Worm (Caenorhabditis elegans): ENCODE results near the gene mbr-1.
A peak's percentile ranks its signal among the peaks of the same experiment; 100 is the strongest.

The mbr-1 gene

DNA sequence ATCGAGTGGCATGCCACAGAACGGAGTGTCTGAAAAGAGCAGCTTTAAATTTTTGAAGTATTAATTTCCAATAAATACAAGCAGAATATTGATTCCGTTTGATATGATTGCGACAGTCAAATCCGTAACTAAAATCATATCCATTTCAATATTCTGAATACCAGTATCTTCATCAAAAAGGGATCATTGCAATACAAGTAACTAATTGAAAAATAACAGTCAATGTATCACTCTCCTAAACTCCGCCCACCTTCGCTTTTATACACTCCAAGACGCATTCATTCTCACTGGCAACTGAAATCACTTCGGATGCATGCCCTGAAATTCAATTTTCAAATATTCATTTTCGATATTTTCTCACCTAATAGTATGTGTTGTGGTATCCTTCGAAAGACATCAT lies 31.5 kb upstream of the mbr-1 start, which contains the start of gene R07A4.3:
R07A4.3 (plus strand) TSS at position 301 of the 400 bp plus-strand sequence.
- no peak for TF ChIP-seq lin-39 (tag; optimal IDR thresholded peaks at IDR 0.05)
- TF ChIP-seq nhr-84 (tag; optimal IDR thresholded peaks at IDR 0.05), result no peak
- no peak for TF ChIP-seq dsc-1 (tag; optimal IDR thresholded peaks at IDR 0.05)
- TF ChIP-seq nhr-20 (tag; optimal IDR thresholded peaks at IDR 0.05), result no peak
- TF ChIP-seq lin-13 (GFP tag; optimal IDR thresholded peaks at IDR 0.05), result no peak
- no peak for TF ChIP-seq nhr-47 (tag; optimal IDR thresholded peaks at IDR 0.05)
- no peak for TF ChIP-seq nhr-237 (tag; optimal IDR thresholded peaks at IDR 0.05)
- no peak for TF ChIP-seq snu-23 (GFP tag; optimal IDR thresholded peaks at IDR 0.05)
- no peak for TF ChIP-seq nhr-12 (tag; optimal IDR thresholded peaks at IDR 0.05)
- no peak for TF ChIP-seq fkh-8 (tag; optimal IDR thresholded peaks at IDR 0.05)
- TF ChIP-seq efl-1 (optimal IDR thresholded peaks at IDR 0.05), result no peak
- no peak for TF ChIP-seq efl-1 (GFP tag; optimal IDR thresholded peaks at IDR 0.05 in 1 of 2)
- no peak for TF ChIP-seq lin-14 (GFP tag; optimal IDR thresholded peaks at IDR 0.05)
- TF ChIP-seq xbp-1 (tag; optimal IDR thresholded peaks at IDR 0.05), result no peak

DNA sequence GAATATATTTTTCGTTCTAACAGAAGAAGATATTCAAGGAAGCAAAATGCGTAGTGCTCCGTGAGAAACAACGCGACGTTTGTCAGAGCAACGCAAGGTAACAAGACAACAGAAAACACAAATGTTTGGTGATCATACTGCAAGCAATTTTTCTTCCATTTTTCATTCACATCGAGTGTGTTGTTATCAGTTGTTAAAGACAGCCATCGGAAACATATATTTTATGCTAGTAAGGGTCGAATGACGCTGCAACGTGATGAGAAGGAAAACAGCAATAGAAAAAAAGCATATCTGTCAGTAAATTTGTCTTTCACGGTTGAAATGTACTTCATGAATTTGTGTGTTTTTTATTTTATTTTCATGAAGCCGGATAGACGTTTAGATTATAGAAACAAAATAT lies 26.3 kb upstream of the mbr-1 start:
- no peak for TF ChIP-seq nhr-85 (tag)
- TF ChIP-seq zip-4 (GFP tag; optimal IDR thresholded peaks at IDR 0.05), result no peak
- TF ChIP-seq elt-2 (tag; optimal IDR thresholded peaks at IDR 0.05), result peak; percentile 42
- peak in 1 of 2 experiments; percentile 7 for TF ChIP-seq lin-35 (GFP tag; optimal IDR thresholded peaks at IDR 0.05)
- TF ChIP-seq vab-15 (tag; optimal IDR thresholded peaks at IDR 0.05), result no peak
- TF ChIP-seq snpc-4 (tag; optimal IDR thresholded peaks at IDR 0.05), result no peak

DNA sequence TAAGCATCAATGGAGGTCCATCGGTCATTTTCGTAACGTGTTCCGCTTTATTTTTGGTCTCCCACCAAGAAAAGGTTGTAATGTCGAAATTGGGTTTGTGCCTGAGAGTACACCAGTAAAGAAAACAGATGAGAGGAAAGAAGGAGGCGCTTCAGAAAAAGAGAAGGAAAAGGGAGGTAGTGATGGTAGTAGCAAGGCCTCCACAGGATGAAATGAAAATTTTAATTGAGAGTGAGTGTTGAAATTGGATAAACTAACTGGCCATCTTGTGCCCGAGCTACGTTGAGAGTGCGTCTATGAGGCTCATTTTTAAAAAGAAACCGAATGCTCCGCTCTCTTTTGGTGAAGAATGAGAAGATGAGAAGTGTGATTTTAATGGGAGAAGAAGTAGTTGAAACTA lies 24.5 kb upstream of the mbr-1 start, which contains the start of gene R07A4.2:
R07A4.2 (minus strand) TSS at position 101 of the 400 bp plus-strand sequence.
- no peak for TF ChIP-seq sox-4 (tag; optimal IDR thresholded peaks at IDR 0.05)
- no peak for TF ChIP-seq mab-9 (GFP tag; IDR thresholded peaks at IDR 0.05)
- no peak for TF ChIP-seq ztf-11 (tag; optimal IDR thresholded peaks at IDR 0.05)
- no peak for TF ChIP-seq blmp-1 (tag; optimal IDR thresholded peaks at IDR 0.05)
- no peak for TF ChIP-seq alr-1 (tag; optimal IDR thresholded peaks at IDR 0.05; ENCODE audit: borderline replicate concordance)
- no peak for TF ChIP-seq isw-1 (GFP tag; IDR thresholded peaks at IDR 0.05)
- no peak for TF ChIP-seq fkh-4 (tag; optimal IDR thresholded peaks at IDR 0.05; ENCODE audit: borderline replicate concordance)
- TF ChIP-seq sptf-1 (tag; optimal IDR thresholded peaks at IDR 0.05), result no peak
- no peak for TF ChIP-seq vab-15 (tag; optimal IDR thresholded peaks at IDR 0.05)
- TF ChIP-seq sup-37 (GFP tag; optimal IDR thresholded peaks at IDR 0.05), result no peak
- TF ChIP-seq lin-35 (GFP tag; optimal IDR thresholded peaks at IDR 0.05), result no peak
- no peak for TF ChIP-seq tlp-1 (tag; optimal IDR thresholded peaks at IDR 0.05)
- no peak for TF ChIP-seq elt-3 (tag; optimal IDR thresholded peaks at IDR 0.05)
- no peak for TF ChIP-seq xbp-1 (tag; optimal IDR thresholded peaks at IDR 0.05)
- no peak for TF ChIP-seq fos-1 (tag; optimal IDR thresholded peaks at IDR 0.05)
- TF ChIP-seq lir-3 (tag; optimal IDR thresholded peaks at IDR 0.05; ENCODE audit: poor library complexity), result no peak

DNA sequence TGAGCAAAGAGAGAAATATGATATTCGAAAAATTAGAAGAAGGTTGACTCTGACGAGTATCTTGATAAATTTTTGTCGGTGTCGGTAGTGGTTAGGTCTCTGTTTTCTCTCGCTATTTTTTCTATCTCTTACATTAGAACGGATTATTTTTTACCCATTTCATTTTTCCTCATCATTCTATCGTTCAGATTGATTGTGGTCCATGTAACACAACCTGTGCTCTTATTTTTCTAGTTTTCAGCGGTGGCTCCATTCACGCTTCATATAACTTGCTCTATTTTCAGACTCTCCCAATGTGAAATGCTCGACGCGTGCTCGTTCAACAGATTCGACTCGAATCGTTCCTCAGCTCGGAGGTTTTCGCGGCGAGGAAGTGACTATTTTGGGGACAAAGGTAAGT lies 12.2 kb upstream of the mbr-1 start, which contains the start of gene egl-36:
egl-36 (plus strand) TSS at position 301 of the 400 bp plus-strand sequence.
- no peak for TF ChIP-seq mdl-1 (tag; optimal IDR thresholded peaks at IDR 0.05)
- TF ChIP-seq nhr-85 (tag), result no peak
- no peak for TF ChIP-seq elt-2 (tag; optimal IDR thresholded peaks at IDR 0.05)
- no peak for TF ChIP-seq nhr-90 (tag; optimal IDR thresholded peaks at IDR 0.05; ENCODE audit: poor library complexity)
- no peak for TF ChIP-seq pqm-1 (tag; optimal IDR thresholded peaks at IDR 0.05)
- no peak for TF ChIP-seq dpl-1 (GFP tag; optimal IDR thresholded peaks at IDR 0.05)
- no peak for TF ChIP-seq C04F5.9 (tag; optimal IDR thresholded peaks at IDR 0.05)
- TF ChIP-seq lin-39 (tag; optimal IDR thresholded peaks at IDR 0.05), result no peak
- no peak for TF ChIP-seq aly-2 (tag; optimal IDR thresholded peaks at IDR 0.05)
- no peak for TF ChIP-seq ceh-88 (GFP tag; IDR thresholded peaks at IDR 0.05)
- TF ChIP-seq mab-9 (GFP tag; IDR thresholded peaks at IDR 0.05), result no peak
- no peak for TF ChIP-seq egl-27 (tag; optimal IDR thresholded peaks at IDR 0.05)
- TF ChIP-seq nhr-12 (tag; optimal IDR thresholded peaks at IDR 0.05), result no peak
- TF ChIP-seq jun-1 (tag; optimal IDR thresholded peaks at IDR 0.05), result no peak
- no peak for TF ChIP-seq swsn-7 (tag; optimal IDR thresholded peaks at IDR 0.05)
- no peak for TF ChIP-seq mep-1 (tag; optimal IDR thresholded peaks at IDR 0.05)
